Worm (Caenorhabditis elegans) whole organism, young adult: ENCODE data around the gene D1086.8.

ENCODE experiments used
- F52B5.7 ChIP-seq: sonication (generic microtip); optimal IDR thresholded peaks from 2 replicates; lab custom pipeline; 2016; ENCODE audit warnings: mild to moderate bottlenecking, missing genetic modification characterization, missing compliant biosample characterization
- Y67H2A.10 ChIP-seq: fragments of 200-800 bp; sonication (Bioruptor generic); conservative IDR thresholded peaks from 2 replicates; pipeline ENCODE4 v1.3.6; 2022; ENCODE audit warnings: missing genetic modification reagents, missing genetic modification characterization, missing compliant biosample characterization
- attf-5 ChIP-seq: fragments of 200-800 bp; sonication (Bioruptor generic); optimal IDR thresholded peaks from 2 replicates; lab custom pipeline; 2018; ENCODE audit warnings: mild to moderate bottlenecking, missing genetic modification characterization, missing compliant biosample characterization
- lin-35 ChIP-seq, 3 experiments: fragments of 150-350 bp in 2 of 3; sonication (generic microtip) in 1 of 3; optimal IDR thresholded peaks; 2 replicates each; lab custom pipeline; 2014 to 2018; ENCODE audit warnings: missing biosample characterization in 3 of 3, missing genetic modification characterization in 3 of 3, missing genetic modification reagents in 3 of 3
- lsl-1 ChIP-seq: fragments of 200-800 bp; sonication (Bioruptor generic); optimal IDR thresholded peaks from 2 replicates; lab custom pipeline; 2018; ENCODE audit warnings: mild to moderate bottlenecking, missing genetic modification characterization, moderate library complexity, missing compliant biosample characterization
- madf-10 ChIP-seq: sonication (generic microtip); optimal IDR thresholded peaks from 2 replicates; lab custom pipeline; 2016; ENCODE audit warnings: mild to moderate bottlenecking, missing genetic modification characterization, missing compliant biosample characterization
- nfya-2 ChIP-seq: fragments of 200-800 bp; sonication (Bioruptor generic); IDR thresholded peaks from 2 replicates; pipeline ENCODE4 v1.3.6; 2022; ENCODE audit warnings: missing genetic modification reagents, missing genetic modification characterization, missing compliant biosample characterization
- rcor-1 ChIP-seq: fragments of 200-800 bp; sonication (Bioruptor generic); IDR thresholded peaks from 2 replicates; pipeline ENCODE4 v1.3.6; 2022; ENCODE audit warnings: missing genetic modification reagents, missing genetic modification characterization, missing compliant biosample characterization
- sdz-38 ChIP-seq: sonication (generic microtip); optimal IDR thresholded peaks from 2 replicates; lab custom pipeline; 2016; ENCODE audit warnings: missing genotype, missing genetic modification characterization, missing compliant biosample characterization

The D1086.8 gene

ce11 chrV:14146199-14146598 is 52.3 kb downstream of the D1086.8 start, which contains the start of gene acs-10:
Gene acs-10, plus strand, starts transcription at chrV:14146499.
- TF ChIP-seq Y67H2A.10 (GFP tag; lab: Robert Waterston, UW) (no peak), rcor-1 (no peak), madf-10 (tag; lab: Kevin White, UChicago) (no peak), nfya-2 (no peak), attf-5 (no peak), lsl-1 (GFP tag; lab: Kevin White, UChicago) (no peak), sdz-38 (tag; lab: Kevin White, UChicago) (no peak), F52B5.7 (tag; lab: Kevin White, UChicago) (no peak), lin-35 (GFP tag; optimal IDR thresholded peaks at IDR 0.05; lab: Kevin White, UChicago) (no peak)
